Worm (Caenorhabditis elegans): ENCODE data around the gene F14H12.2.
"Not testable (repeated sequence)": the region's sequence is repeated elsewhere in the genome, so short reads cannot be mapped to it uniquely, and the experiment has no call there.

Gene F14H12.2

DNA sequence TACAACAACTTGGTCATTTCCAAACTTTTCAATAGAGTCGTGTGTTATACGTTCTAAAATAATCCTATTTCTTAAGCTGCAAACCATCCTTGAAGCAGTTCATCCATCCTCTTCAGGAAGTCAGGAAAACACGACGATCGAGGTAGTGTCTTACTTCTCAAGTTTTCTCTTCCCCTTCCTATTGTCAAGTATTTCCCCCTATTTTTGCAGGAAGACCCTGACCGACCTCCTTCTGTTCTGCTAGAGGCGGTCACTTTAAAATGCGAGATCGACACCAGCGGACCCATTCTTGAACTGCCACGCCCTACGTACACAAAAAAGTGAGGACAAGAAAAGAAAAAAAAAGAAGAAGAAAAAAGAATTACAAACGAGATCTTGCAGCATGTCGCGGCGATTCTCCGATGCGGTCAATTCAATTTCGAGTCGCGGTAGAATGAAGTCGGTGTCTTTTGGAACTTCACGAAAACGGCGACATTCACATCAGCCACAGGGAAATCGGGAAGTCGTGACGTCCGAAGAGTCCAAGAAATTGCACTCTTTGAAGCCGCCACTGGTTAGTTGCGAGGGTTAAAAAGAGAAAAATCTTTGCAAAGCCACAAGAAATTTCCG lies 27.3 kb upstream of the F14H12.2 start:
- peak; percentile 54 for TF ChIP-seq lin-14 (GFP tag; optimal IDR thresholded peaks at IDR 0.05)
- no peak for TF ChIP-seq lir-3 (tag; optimal IDR thresholded peaks at IDR 0.05; ENCODE audit: poor library complexity)
- TF ChIP-seq efl-1 (optimal IDR thresholded peaks at IDR 0.05), result no peak
- TF ChIP-seq efl-1 (GFP tag; optimal IDR thresholded peaks at IDR 0.05 in 1 of 2), result peak in 1 of 2 experiments; percentile 88
- TF ChIP-seq egl-27 (tag; optimal IDR thresholded peaks at IDR 0.05), result no peak
- TF ChIP-seq fkh-10 (GFP tag; optimal IDR thresholded peaks at IDR 0.05), result peak; percentile 64

DNA sequence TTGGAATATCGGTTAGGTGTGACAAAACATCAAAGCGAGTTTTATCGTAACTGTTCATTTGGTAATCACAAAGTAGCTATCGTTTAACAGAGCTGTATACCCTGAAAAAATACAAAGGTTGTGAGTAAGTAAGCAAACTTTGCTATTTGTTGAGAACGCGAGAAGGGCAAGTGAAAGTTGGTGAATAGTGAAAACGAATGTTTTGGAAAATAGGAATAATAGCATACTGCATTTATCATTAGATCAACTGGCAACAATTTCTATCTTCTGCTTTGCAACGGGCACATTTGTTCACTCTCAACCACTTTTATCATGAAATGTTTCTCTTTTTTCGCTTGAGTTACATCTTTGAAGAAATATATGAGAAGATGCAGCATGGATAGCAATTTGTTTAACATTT lies 21.5 kb upstream of the F14H12.2 start, which contains the start of gene C24A8.5:
TSS of gene C24A8.5 (minus strand) at position 101 of the 400 bp plus-strand sequence.
- TF ChIP-seq mef-2 (tag; optimal IDR thresholded peaks at IDR 0.05) (no peak), ceh-63 (GFP tag; optimal IDR thresholded peaks at IDR 0.05) (no peak), jun-1 (tag; optimal IDR thresholded peaks at IDR 0.05) (no peak), nhr-20 (tag; optimal IDR thresholded peaks at IDR 0.05) (no peak)

DNA sequence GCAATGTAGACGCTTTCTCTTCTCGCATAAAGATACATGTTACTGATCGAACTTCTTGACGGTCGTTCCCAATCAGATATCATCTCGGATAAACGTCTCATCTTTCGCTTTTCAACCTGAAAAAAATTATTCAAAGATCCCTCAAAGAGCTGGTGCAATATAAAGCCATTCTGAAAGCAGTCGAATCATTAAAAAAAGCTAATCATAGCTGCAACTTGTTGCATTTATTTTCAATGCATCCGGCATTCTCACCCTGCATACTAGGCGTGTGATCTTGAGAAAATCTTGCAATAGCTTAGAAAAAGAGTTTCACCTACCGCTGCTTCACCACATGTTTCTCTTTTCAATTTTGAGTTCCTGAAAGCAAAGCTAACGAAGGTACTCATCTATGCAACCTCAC lies 18.0 kb upstream of the F14H12.2 start, which contains the start of gene C24A8.6:
TSS of gene C24A8.6 (minus strand) at position 101 of the 400 bp plus-strand sequence.
- TF ChIP-seq hpl-2 (GFP tag; optimal IDR thresholded peaks at IDR 0.05); lin-13 (GFP tag; optimal IDR thresholded peaks at IDR 0.05); pax-3 (tag; optimal IDR thresholded peaks at IDR 0.05): not testable (repeated sequence)

DNA sequence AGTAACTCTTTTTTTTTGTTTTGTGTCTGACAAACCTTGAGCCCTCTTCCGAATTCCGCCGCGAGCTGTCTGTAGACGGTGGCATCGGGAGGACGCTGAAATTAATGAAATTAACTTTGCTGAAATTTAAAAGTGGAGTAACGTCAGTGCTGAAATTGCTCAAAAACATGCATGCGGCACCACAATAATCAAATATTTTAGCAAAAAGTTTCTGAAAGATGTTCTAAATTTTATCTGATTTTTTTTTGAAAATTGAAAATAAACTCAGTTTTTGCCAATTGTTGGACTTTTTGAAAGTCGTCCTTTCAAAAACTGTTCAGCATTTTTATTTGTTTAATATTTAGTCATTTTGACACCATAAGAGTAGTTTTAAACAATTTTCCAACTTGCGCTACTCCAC lies 14.3 kb upstream of the F14H12.2 start, which contains the start of gene cst-2:
TSS of gene cst-2 (minus strand) at position 101 of the 400 bp plus-strand sequence.
- TF ChIP-seq zag-1 (tag; optimal IDR thresholded peaks at IDR 0.05); ets-5 (GFP tag; IDR thresholded peaks at IDR 0.05); hpl-2 (GFP tag; optimal IDR thresholded peaks at IDR 0.05): not testable (repeated sequence)

DNA sequence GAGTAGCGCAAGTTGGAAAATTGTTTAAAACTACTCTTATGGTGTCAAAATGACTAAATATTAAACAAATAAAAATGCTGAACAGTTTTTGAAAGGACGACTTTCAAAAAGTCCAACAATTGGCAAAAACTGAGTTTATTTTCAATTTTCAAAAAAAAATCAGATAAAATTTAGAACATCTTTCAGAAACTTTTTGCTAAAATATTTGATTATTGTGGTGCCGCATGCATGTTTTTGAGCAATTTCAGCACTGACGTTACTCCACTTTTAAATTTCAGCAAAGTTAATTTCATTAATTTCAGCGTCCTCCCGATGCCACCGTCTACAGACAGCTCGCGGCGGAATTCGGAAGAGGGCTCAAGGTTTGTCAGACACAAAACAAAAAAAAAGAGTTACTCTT lies 11.0 kb upstream of the F14H12.2 start, which contains the start of gene cst-1:
TSS of gene cst-1 (plus strand) at position 301 of the 400 bp plus-strand sequence.
- not testable (repeated sequence) for TF ChIP-seq egl-13 (tag; optimal IDR thresholded peaks at IDR 0.05); fkh-10 (GFP tag; optimal IDR thresholded peaks at IDR 0.05); Y116A8C.19 (tag; optimal IDR thresholded peaks at IDR 0.05; ENCODE audit: borderline replicate concordance)

DNA sequence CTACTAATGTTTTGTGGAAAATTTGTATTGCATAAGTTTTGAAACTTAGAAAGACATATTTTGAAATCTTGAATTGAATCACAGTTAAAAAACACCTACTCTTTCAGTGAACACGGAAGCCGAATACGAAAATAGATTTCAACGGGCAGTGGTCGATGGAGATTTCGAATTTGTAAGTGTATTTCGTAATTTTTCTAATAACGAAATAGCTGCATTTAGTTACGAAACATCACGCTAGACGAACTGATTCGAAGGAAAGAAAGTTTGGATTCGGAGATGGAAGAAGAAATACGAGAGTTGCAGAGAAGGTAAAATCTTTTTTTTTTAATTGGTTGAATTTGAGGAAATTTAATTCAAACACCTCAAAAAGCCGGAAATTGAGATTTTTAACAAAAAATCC lies 7.6 kb upstream of the F14H12.2 start:
- no peak for TF ChIP-seq hlh-4 (tag; optimal IDR thresholded peaks at IDR 0.05)
- no peak for TF ChIP-seq ceh-90 (tag; optimal IDR thresholded peaks at IDR 0.05)
- TF ChIP-seq skn-1 (tag; optimal IDR thresholded peaks at IDR 0.05), result peak; percentile 60
- TF ChIP-seq mep-1 (tag; optimal IDR thresholded peaks at IDR 0.05), result no peak

DNA sequence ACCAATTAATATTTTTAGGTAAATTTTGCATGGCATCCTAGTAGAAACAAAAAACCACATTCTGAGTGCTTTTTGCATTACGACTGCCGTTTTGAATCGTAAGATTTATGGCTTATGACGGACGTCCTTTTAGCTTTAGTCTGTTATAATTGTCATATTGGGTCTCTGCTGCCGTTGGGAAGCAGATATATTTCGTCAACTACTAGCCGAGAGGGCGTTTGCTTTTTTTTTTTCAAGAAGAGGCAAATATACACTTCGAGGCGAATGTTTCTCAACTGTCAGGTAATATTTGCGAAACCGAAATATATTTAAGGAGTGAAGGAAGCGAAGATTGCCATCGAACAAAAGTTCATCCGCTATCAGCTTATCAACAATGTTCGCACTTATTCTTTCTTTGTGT lies 6.4 kb upstream of the F14H12.2 start, which contains the start of gene F14H12.3:
TSS of gene F14H12.3 (plus strand) at position 301 of the 400 bp plus-strand sequence.
- TF ChIP-seq nhr-85 (tag) (peak; percentile 12), hlh-4 (tag; optimal IDR thresholded peaks at IDR 0.05) (no peak), pqm-1 (tag; optimal IDR thresholded peaks at IDR 0.05) (no peak), nhr-20 (tag; optimal IDR thresholded peaks at IDR 0.05) (no peak), unc-30 (tag; optimal IDR thresholded peaks at IDR 0.05) (no peak)

DNA sequence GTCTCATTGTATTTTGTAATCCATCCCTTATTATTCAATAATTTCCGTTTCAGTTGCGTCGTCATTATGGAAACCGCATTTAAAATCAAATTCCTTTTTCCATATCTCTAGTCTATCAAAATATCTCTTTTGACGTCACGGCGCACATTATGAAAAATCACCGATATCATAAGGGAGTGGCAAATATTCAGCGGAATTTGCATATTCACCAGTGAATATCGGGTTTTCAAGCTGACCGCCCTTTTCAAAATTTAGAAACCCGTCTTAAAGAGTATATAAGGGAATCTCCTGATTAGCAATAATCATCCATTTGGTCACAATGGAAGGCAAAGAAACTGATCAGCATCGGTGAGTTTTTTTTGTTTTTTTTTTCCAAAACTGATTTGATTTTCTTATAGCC lies 3.0 kb downstream of the F14H12.2 start, which contains the start of gene col-165:
TSS of gene col-165 (plus strand) at position 301 of the 400 bp plus-strand sequence.
- TF ChIP-seq grh-1 (GFP tag; IDR thresholded peaks at IDR 0.05), result no peak
- TF ChIP-seq ceh-90 (tag; optimal IDR thresholded peaks at IDR 0.05), result no peak
- TF ChIP-seq unc-62 (GFP tag; optimal IDR thresholded peaks at IDR 0.05), result no peak
- TF ChIP-seq lir-3 (tag; optimal IDR thresholded peaks at IDR 0.05; ENCODE audit: poor library complexity), result no peak
- no peak for TF ChIP-seq mep-1 (tag; optimal IDR thresholded peaks at IDR 0.05)
- no peak for TF ChIP-seq nhr-20 (tag; optimal IDR thresholded peaks at IDR 0.05)

Measured in whole organism, L1 larva.